Fruit fly (Drosophila melanogaster) Kc167 (cell line): Measurements from ENCODE around the gene Trs20.

Experiments
- Sin3A ChIP-seq: fragments of >200 bp; optimal IDR thresholded peaks from 2 replicates; lab custom pipeline; 2018; ENCODE audit warnings: missing external identifiers
- insv ChIP-seq: fragments of >200 bp; optimal IDR thresholded peaks from 3 replicates; lab custom pipeline; 2018; ENCODE audit warnings: missing external identifiers

dm6 chr3L:16136819-16137553 lies 5.6 kb upstream of the Trs20 start:
- TF ChIP-seq insv (lab: Kevin White, UChicago) (no peak), Sin3A (lab: Kevin White, UChicago) (no peak)
